Fruit fly (Drosophila melanogaster) whole organism, embryonic: ENCODE data around the gene mal.

Source experiments
- Atf6 ChIP-seq: fragments of 200-800 bp; sonication (Bioruptor generic); IDR thresholded peaks from 2 replicates; pipeline ENCODE4 v1.3.6; 2022; ENCODE audit warnings: missing biosample characterization, missing genetic modification characterization
- BEAF-32 ChIP-seq: fragments of 200-800 bp; sonication (Bioruptor generic); optimal IDR thresholded peaks from 3 replicates; lab custom pipeline; 2017; ENCODE audit warnings: missing biosample characterization, missing genetic modification characterization, mild to moderate bottlenecking, moderate library complexity, missing genetic modification reagents
- CG10565 ChIP-seq: fragments of 200-800 bp; sonication (Bioruptor generic); optimal IDR thresholded peaks from 3 replicates; lab custom pipeline; 2016; ENCODE audit warnings: missing biosample characterization, mild to moderate bottlenecking, missing genetic modification characterization
- CG11696 ChIP-seq: fragments of 200-800 bp; sonication (Bioruptor generic); IDR thresholded peaks from 2 replicates; pipeline ENCODE4 v1.3.6; 2022; ENCODE audit warnings: missing biosample characterization, missing genetic modification characterization
- CG13123 ChIP-seq: fragments of 200-800 bp; sonication (Bioruptor generic); optimal IDR thresholded peaks from 2 replicates; lab custom pipeline; 2016; ENCODE audit warnings: missing biosample characterization, missing genetic modification characterization
- CG14710 ChIP-seq: fragments of 200-800 bp; sonication (Bioruptor generic); optimal IDR thresholded peaks from 3 replicates; lab custom pipeline; 2019; ENCODE audit warnings: missing biosample characterization, mild to moderate bottlenecking, missing genetic modification characterization, moderate library complexity
- CG14965 ChIP-seq: fragments of 200-800 bp; sonication (Bioruptor generic); optimal IDR thresholded peaks from 2 replicates; lab custom pipeline; 2016; ENCODE audit warnings: missing biosample characterization, missing genetic modification characterization, borderline replicate concordance
- CG1647 ChIP-seq: fragments of 200-800 bp; sonication (Bioruptor generic); optimal IDR thresholded peaks from 3 replicates; lab custom pipeline; 2016; ENCODE audit warnings: missing biosample characterization, missing genetic modification characterization
- CG17802 ChIP-seq: fragments of 200-800 bp; sonication (Bioruptor generic); optimal IDR thresholded peaks from 2 replicates; lab custom pipeline; 2018; ENCODE audit warnings: missing biosample characterization, mild to moderate bottlenecking, missing genetic modification characterization, moderate library complexity
- CG17829 ChIP-seq: fragments of 200-800 bp; optimal IDR thresholded peaks from 2 replicates; lab custom pipeline; 2019; ENCODE audit warnings: missing biosample characterization, mild to moderate bottlenecking, missing genetic modification characterization, moderate library complexity
- CG18476 ChIP-seq: fragments of 200-800 bp; sonication (Bioruptor generic); optimal IDR thresholded peaks from 2 replicates; lab custom pipeline; 2016; ENCODE audit warnings: missing biosample characterization, mild to moderate bottlenecking, missing genetic modification characterization
- CG2129 ChIP-seq: fragments of 200-800 bp; sonication (Bioruptor generic); IDR thresholded peaks from 2 replicates; pipeline ENCODE4 v1.3.6; 2022; ENCODE audit warnings: missing biosample characterization, missing genetic modification characterization; ENCODE audit not compliant: partially characterized antibody
- CG34422 ChIP-seq: fragments of 200-800 bp; sonication (Bioruptor generic); IDR thresholded peaks from 3 replicates; pipeline ENCODE4 v1.3.6; 2022; ENCODE audit warnings: missing biosample characterization, missing genetic modification characterization
- CG4707 ChIP-seq: fragments of 200-800 bp; sonication (Bioruptor generic); optimal IDR thresholded peaks from 2 replicates; lab custom pipeline; 2018; ENCODE audit warnings: missing biosample characterization, mild to moderate bottlenecking, missing genetic modification characterization, moderate library complexity
- CG8281 ChIP-seq: fragments of 200-800 bp; sonication (Bioruptor generic); optimal IDR thresholded peaks from 2 replicates; lab custom pipeline; 2018; ENCODE audit warnings: missing biosample characterization, mild to moderate bottlenecking, missing genetic modification characterization, moderate library complexity
- Deaf1 ChIP-seq: fragments of 200-800 bp; optimal IDR thresholded peaks from 3 replicates; lab custom pipeline; 2019; ENCODE audit warnings: missing biosample characterization, mild to moderate bottlenecking, missing genetic modification characterization, moderate library complexity
- H2.0 ChIP-seq: fragments of 200-800 bp; sonication (Bioruptor generic); IDR thresholded peaks from 2 replicates; pipeline ENCODE4 v1.3.6; 2022; ENCODE audit warnings: missing biosample characterization, missing genetic modification characterization
- HHEX ChIP-seq: fragments of 200-800 bp; sonication (Bioruptor generic); optimal IDR thresholded peaks from 3 replicates; lab custom pipeline; 2017; ENCODE audit warnings: missing biosample characterization, mild to moderate bottlenecking, missing genetic modification characterization, missing genetic modification reagents
- HLH3B ChIP-seq: fragments of 200-800 bp; sonication (Bioruptor generic); IDR thresholded peaks from 2 replicates; pipeline ENCODE4 v1.3.6; 2022; ENCODE audit warnings: missing biosample characterization, missing genetic modification characterization
- HLHmδ ChIP-seq: fragments of 200-800 bp; sonication (Bioruptor generic); optimal IDR thresholded peaks from 2 replicates; lab custom pipeline; 2018; ENCODE audit warnings: missing biosample characterization, mild to moderate bottlenecking, missing genetic modification characterization, moderate library complexity
- MTF-1 ChIP-seq: fragments of 200-800 bp; sonication (Bioruptor generic); optimal IDR thresholded peaks from 2 replicates; lab custom pipeline; 2018; ENCODE audit warnings: missing biosample characterization, mild to moderate bottlenecking, missing genetic modification characterization, borderline replicate concordance
- NFAT ChIP-seq: fragments of 200-800 bp; sonication (Bioruptor generic); IDR thresholded peaks from 2 replicates; pipeline ENCODE4 v1.3.6; 2022; ENCODE audit warnings: missing biosample characterization, missing genetic modification characterization
- Nf-YB ChIP-seq: fragments of 200-800 bp; sonication (Bioruptor generic); optimal IDR thresholded peaks from 3 replicates; lab custom pipeline; 2019; ENCODE audit warnings: missing biosample characterization, mild to moderate bottlenecking, missing genetic modification characterization, moderate library complexity
- Opbp ChIP-seq: fragments of 200-800 bp; sonication (Bioruptor generic); IDR thresholded peaks from 3 replicates; pipeline ENCODE4 v1.3.6; 2022; ENCODE audit warnings: missing biosample characterization, missing genetic modification characterization; ENCODE audit not compliant: partially characterized antibody
- Ravus ChIP-seq: fragments of 200-800 bp; sonication (Bioruptor generic); IDR thresholded peaks from 2 replicates; pipeline ENCODE4 v1.3.6; 2022; ENCODE audit warnings: missing biosample characterization, missing genetic modification characterization
- Rx ChIP-seq: fragments of 200-800 bp; sonication (Bioruptor generic); IDR thresholded peaks from 2 replicates; pipeline ENCODE4 v1.3.6; 2022; ENCODE audit warnings: missing biosample characterization, missing genetic modification characterization
- Tbp ChIP-seq: fragments of >200 bp; optimal IDR thresholded peaks from 2 replicates; lab custom pipeline; 2018; ENCODE audit warnings: missing biosample characterization, missing genetic modification characterization
- Trl ChIP-seq, 3 experiments: fragments of >200 bp in 2 of 3; fragments of 200-800 bp in 1 of 3; sonication (Bioruptor generic) in 1 of 3; optimal IDR thresholded peaks; 2 replicates in 1 of 3; 3 replicates in 2 of 3; lab custom pipeline; 2016 to 2017; ENCODE audit warnings: missing biosample characterization in 1 of 3, missing genetic modification characterization in 1 of 3
- Xrp1 ChIP-seq: fragments of 200-800 bp; sonication (Bioruptor generic); IDR thresholded peaks from 2 replicates; pipeline ENCODE4 v1.3.6; 2022; ENCODE audit warnings: missing biosample characterization, missing genetic modification characterization
- amos ChIP-seq: fragments of 200-800 bp; sonication (Bioruptor generic); IDR thresholded peaks from 2 replicates; pipeline ENCODE4 v1.3.6; 2022; ENCODE audit warnings: missing biosample characterization, missing genetic modification characterization; ENCODE audit not compliant: partially characterized antibody
- ci ChIP-seq: fragments of 200-800 bp; sonication (Bioruptor generic); IDR thresholded peaks from 3 replicates; pipeline ENCODE4 v1.3.6; 2022; ENCODE audit warnings: missing biosample characterization, missing genetic modification characterization
- croc ChIP-seq: fragments of 200-800 bp; sonication (Bioruptor generic); conservative IDR thresholded peaks from 3 replicates; pipeline ENCODE4 v1.3.6; 2022; ENCODE audit warnings: missing biosample characterization, missing genetic modification characterization
- esg ChIP-seq: fragments of 200-800 bp; sonication (Bioruptor generic); conservative IDR thresholded peaks from 2 replicates; pipeline ENCODE4 v1.3.6; 2022; ENCODE audit warnings: missing biosample characterization, missing genetic modification characterization
- gcm2 ChIP-seq: fragments of 200-800 bp; sonication (Bioruptor generic); optimal IDR thresholded peaks from 2 replicates; lab custom pipeline; 2016; ENCODE audit warnings: missing biosample characterization, missing genetic modification characterization
- gem ChIP-seq: fragments of 200-800 bp; sonication (Bioruptor generic); optimal IDR thresholded peaks from 2 replicates; lab custom pipeline; 2019; ENCODE audit warnings: missing biosample characterization, mild to moderate bottlenecking, missing genetic modification characterization, moderate library complexity
- hb ChIP-seq: fragments of 200-800 bp; sonication (Bioruptor generic); IDR thresholded peaks from 3 replicates; pipeline ENCODE4 v1.3.6; 2022; ENCODE audit warnings: missing biosample characterization, missing genetic modification characterization; ENCODE audit not compliant: partially characterized antibody
- hkb ChIP-seq, 2 experiments: fragments of 200-800 bp in 1 of 2; fragments of >200 bp in 1 of 2; sonication (Bioruptor generic) in 1 of 2; IDR thresholded peaks in 1 of 2; optimal IDR thresholded peaks in 1 of 2; 2 replicates each; pipeline versions ENCODE4 v1.3.6 to Lab custom; 2017 to 2022; ENCODE audit warnings: missing biosample characterization in 1 of 2, missing genetic modification characterization in 1 of 2
- ken ChIP-seq: fragments of 200-800 bp; sonication (Bioruptor generic); IDR thresholded peaks from 3 replicates; pipeline ENCODE4 v1.3.6; 2022; ENCODE audit warnings: missing biosample characterization, missing genetic modification characterization
- org-1 ChIP-seq: fragments of 200-800 bp; sonication (Bioruptor generic); optimal IDR thresholded peaks from 2 replicates; lab custom pipeline; 2017; ENCODE audit warnings: missing biosample characterization, missing genetic modification characterization
- pan ChIP-seq, 4 experiments: fragments of >200 bp in 3 of 4; fragments of 200-800 bp in 1 of 4; sonication (Bioruptor generic) in 1 of 4; optimal IDR thresholded peaks in 3 of 4; IDR thresholded peaks in 1 of 4; 2 replicates each; pipeline versions ENCODE4 v1.3.6 to Lab custom; 2017 to 2022; ENCODE audit warnings: missing biosample characterization in 2 of 4, missing genetic modification characterization in 2 of 4, mixed read lengths in 1 of 4
- pb ChIP-seq: fragments of 200-800 bp; sonication (Bioruptor generic); optimal IDR thresholded peaks from 3 replicates; lab custom pipeline; 2016; ENCODE audit warnings: missing biosample characterization, missing genetic modification characterization
- pita ChIP-seq: fragments of 200-800 bp; sonication (Bioruptor generic); optimal IDR thresholded peaks from 2 replicates; lab custom pipeline; 2017; ENCODE audit warnings: missing biosample characterization, mild to moderate bottlenecking, missing genetic modification characterization
- ranshi ChIP-seq: fragments of 200-800 bp; sonication (Bioruptor generic); IDR thresholded peaks from 2 replicates; pipeline ENCODE4 v1.3.6; 2022; ENCODE audit warnings: missing biosample characterization, missing genetic modification characterization
- schlank ChIP-seq: fragments of 200-800 bp; sonication (Bioruptor generic); optimal IDR thresholded peaks from 2 replicates; lab custom pipeline; 2018; ENCODE audit warnings: missing biosample characterization, mild to moderate bottlenecking, missing genetic modification characterization
- sima ChIP-seq: fragments of 200-800 bp; sonication (Bioruptor generic); optimal IDR thresholded peaks from 2 replicates; lab custom pipeline; 2016; ENCODE audit warnings: missing biosample characterization, missing genetic modification characterization
- stwl ChIP-seq: fragments of 200-800 bp; sonication (Bioruptor generic); optimal IDR thresholded peaks from 3 replicates; lab custom pipeline; 2018; ENCODE audit warnings: missing biosample characterization, mild to moderate bottlenecking, missing genetic modification characterization, moderate library complexity
- trem ChIP-seq: fragments of 200-800 bp; optimal IDR thresholded peaks from 3 replicates; lab custom pipeline; 2019; ENCODE audit warnings: missing biosample characterization, mild to moderate bottlenecking, missing genetic modification characterization, moderate library complexity
- unc-4 ChIP-seq: fragments of 200-800 bp; sonication (Bioruptor generic); IDR thresholded peaks from 2 replicates; pipeline ENCODE4 v1.3.6; 2022; ENCODE audit warnings: missing biosample characterization, missing genetic modification characterization; ENCODE audit not compliant: partially characterized antibody

Gene mal

DNA sequence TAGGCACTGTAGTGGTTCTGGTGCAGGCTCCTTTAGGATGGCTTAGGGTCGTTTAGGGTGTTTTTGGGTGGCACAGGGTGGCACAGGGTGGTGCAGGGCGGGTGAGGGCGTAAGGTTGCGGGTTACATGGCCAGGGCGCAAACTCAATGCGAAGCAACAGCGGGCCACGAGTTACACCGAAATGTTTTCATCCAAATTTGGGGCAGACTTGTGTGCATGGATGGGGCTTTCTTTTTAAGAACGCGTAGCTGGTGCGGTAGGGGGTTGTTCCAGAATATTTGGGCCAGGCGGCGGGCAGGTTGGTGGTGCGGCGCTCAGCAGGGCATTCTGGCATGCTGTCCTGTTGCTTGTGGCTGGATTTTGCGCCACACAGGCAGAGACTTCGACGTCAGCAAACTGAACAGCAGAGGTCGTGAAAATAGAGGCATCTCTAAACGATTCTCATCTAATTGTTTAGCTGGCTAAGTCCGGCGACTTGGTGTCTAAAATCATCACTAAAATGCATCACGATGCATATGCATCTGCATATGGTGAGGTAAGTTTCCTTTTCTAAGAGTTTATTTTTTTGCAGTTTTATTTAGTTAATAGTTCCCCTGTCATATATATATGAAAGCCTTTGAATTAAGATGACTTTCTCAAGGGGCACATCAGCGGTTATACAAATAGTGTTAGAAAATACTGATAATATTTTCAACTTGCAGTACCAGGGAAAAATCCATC lies 18.6 kb downstream of the mal start (continued):
- TF ChIP-seq CG18476 (GFP tag; lab: Kevin White, UChicago) (no peak), unc-4 (GFP tag; lab: Robert Waterston, UW) (no peak), ci (GFP tag; lab: Robert Waterston, UW) (no peak), Opbp (no peak), sima (GFP tag; lab: Kevin White, UChicago) (no peak), hb (GFP tag; lab: Robert Waterston, UW) (no peak), CG8281 (no peak), trem (no peak), CG14710 (tag; lab: Kevin White, UChicago) (no peak), HHEX (no peak), croc (no peak), org-1 (GFP tag; lab: Kevin White, UChicago) (no peak), MTF-1 (GFP tag; lab: Kevin White, UChicago) (no peak), Ravus (no peak), gem (tag; lab: Kevin White, UChicago) (peak; percentile 37), amos (GFP tag; lab: Robert Waterston, UW) (no peak), HLH3B (no peak), pita (GFP tag; lab: Kevin White, UChicago) (no peak), gcm2 (GFP tag; lab: Kevin White, UChicago) (no peak), CG13123 (GFP tag; lab: Kevin White, UChicago) (no peak), Nf-YB (GFP tag; lab: Kevin White, UChicago) (no peak), esg (GFP tag; lab: Robert Waterston, UW) (no peak), ken (GFP tag; lab: Robert Waterston, UW) (no peak), CG1647 (GFP tag; lab: Kevin White, UChicago) (no peak), CG11696 (GFP tag; lab: Robert Waterston, UW) (no peak), stwl (tag; lab: Kevin White, UChicago) (no peak), CG10565 (GFP tag; lab: Kevin White, UChicago) (no peak), Deaf1 (tag; lab: Kevin White, UChicago) (peak; percentile 51), Rx (GFP tag; lab: Robert Waterston, UW) (no peak), H2.0 (GFP tag; lab: Robert Waterston, UW) (no peak), NFAT (GFP tag; lab: Robert Waterston, UW) (no peak), CG34422 (GFP tag; lab: Robert Waterston, UW) (no peak), hkb (optimal IDR thresholded peaks at IDR 0.05; lab: Kevin White, UChicago) (no peak), hkb (GFP tag; IDR thresholded peaks at IDR 0.05; lab: Robert Waterston, UW) (no peak), ranshi (GFP tag; lab: Robert Waterston, UW) (no peak), schlank (no peak), CG17829 (tag; lab: Kevin White, UChicago) (no peak), CG14965 (no peak), Trl (optimal IDR thresholded peaks at IDR 0.05; lab: Kevin White, UChicago) (no peak), Trl (GFP tag; optimal IDR thresholded peaks at IDR 0.05; lab: Kevin White, UChicago) (no peak), HLHmδ (GFP tag; lab: Kevin White, UChicago) (no peak), Xrp1 (GFP tag; lab: Robert Waterston, UW) (no peak), pan (optimal IDR thresholded peaks at IDR 0.05; lab: Kevin White, UChicago) (no peak), pan (GFP tag; optimal IDR thresholded peaks at IDR 0.05 in 1 of 2, IDR thresholded peaks at IDR 0.05 in 1 of 2) (no peak), pb (GFP tag; lab: Kevin White, UChicago) (no peak), CG2129 (GFP tag; lab: Robert Waterston, UW) (no peak), CG17802 (tag; lab: Kevin White, UChicago) (no peak), BEAF-32 (no peak), Tbp (GFP tag; lab: Kevin White, UChicago) (no peak), CG4707 (no peak), Atf6 (GFP tag; lab: Robert Waterston, UW) (no peak)
